Worm (Caenorhabditis elegans): ENCODE data around the gene clx-1.

Gene clx-1

ce11 chrIV:7734619-7735018, at the start of gene clx-1:
Gene clx-1 (plus strand): TSS chrIV:7734648.
- no peak for TF ChIP-seq hlh-30 (tag; optimal IDR thresholded peaks at IDR 0.05; ENCODE audit: insufficient read depth)
- TF ChIP-seq fkh-10 (GFP tag; optimal IDR thresholded peaks at IDR 0.05): no peak
- no peak for TF ChIP-seq nhr-77 (tag; optimal IDR thresholded peaks at IDR 0.05)
- TF ChIP-seq set-16 (GFP tag; IDR thresholded peaks at IDR 0.05): peak; percentile 91

ce11 chrIV:7689326-7689725, 45.1 kb upstream of the clx-1 start:
- TF ChIP-seq mxl-3 (GFP tag; optimal IDR thresholded peaks at IDR 0.05): no peak
- no peak for TF ChIP-seq daf-16 (GFP tag; optimal IDR thresholded peaks at IDR 0.05)
- TF ChIP-seq daf-16 (tag; optimal IDR thresholded peaks at IDR 0.05): peak; percentile 76
- TF ChIP-seq nhr-28 (tag; optimal IDR thresholded peaks at IDR 0.05): peak; percentile 36
- peak; percentile 7 for TF ChIP-seq hlh-11 (tag; optimal IDR thresholded peaks at IDR 0.05)
- no peak for TF ChIP-seq hmg-1.1 (GFP tag; IDR thresholded peaks at IDR 0.05)
- TF ChIP-seq pqm-1 (tag; optimal IDR thresholded peaks at IDR 0.05): peak; percentile 60
- peak in 1 of 2 experiments; percentile 63 for TF ChIP-seq unc-62 (GFP tag; optimal IDR thresholded peaks at IDR 0.05 in 1 of 2)
- TF ChIP-seq unc-62 (tag; optimal IDR thresholded peaks at IDR 0.05): no peak

- no peak for TF ChIP-seq lin-29 (GFP tag; IDR thresholded peaks at IDR 0.05)
- TF ChIP-seq aha-1 (tag): peak; percentile 92
- TF ChIP-seq dmd-6 (GFP tag; IDR thresholded peaks at IDR 0.05): no peak
- no peak for TF ChIP-seq ceh-28 (tag; optimal IDR thresholded peaks at IDR 0.05)
- TF ChIP-seq nhr-10 (tag; optimal IDR thresholded peaks at IDR 0.05): no peak
These were observed 42.0 kb upstream of the clx-1 start for ce11 chrIV:7692451-7692850.

ce11 chrIV:7698320-7698719, 36.1 kb upstream of the clx-1 start, which contains the start of gene flp-13:
Gene flp-13 (minus strand): TSS chrIV:7698420.
- TF ChIP-seq nhr-76 (tag; optimal IDR thresholded peaks at IDR 0.05) (no peak), aha-1 (tag) (no peak)

ce11 chrIV:7706805-7707204, 27.6 kb upstream of the clx-1 start, which contains the start of gene F33D4.4:
Gene F33D4.4 (minus strand): TSS chrIV:7706905.
- TF ChIP-seq F37D6.2 (tag; optimal IDR thresholded peaks at IDR 0.05) (no peak), F26F4.8 (GFP tag; conservative IDR thresholded peaks at IDR 0.05) (no peak), dmd-8 (GFP tag; IDR thresholded peaks at IDR 0.05) (no peak), nhr-28 (tag; optimal IDR thresholded peaks at IDR 0.05) (peak; percentile 55), F44E2.7 (GFP tag; IDR thresholded peaks at IDR 0.05) (no peak), dmd-6 (GFP tag; IDR thresholded peaks at IDR 0.05) (0 out of 2 replicates have a peak, but pooled peaks have one; percentile 12), tag-97 (GFP tag; IDR thresholded peaks at IDR 0.05) (no peak), duxl-1 (tag; optimal IDR thresholded peaks at IDR 0.05; ENCODE audit: poor library complexity) (no peak)

- TF ChIP-seq nhr-102 (tag; optimal IDR thresholded peaks at IDR 0.05) (peak; percentile 37), dve-1 (tag; optimal IDR thresholded peaks at IDR 0.05; ENCODE audit: insufficient read depth) (peak; percentile 44), rbr-2 (tag; optimal IDR thresholded peaks at IDR 0.05) (peak; percentile 38), pqm-1 (tag; optimal IDR thresholded peaks at IDR 0.05) (no peak), mep-1 (tag; optimal IDR thresholded peaks at IDR 0.05) (peak; percentile 69), vab-7 (GFP tag; IDR thresholded peaks at IDR 0.05) (no peak), nhr-48 (tag; optimal IDR thresholded peaks at IDR 0.05) (peak; percentile 23), hlh-30 (tag; optimal IDR thresholded peaks at IDR 0.05; ENCODE audit: insufficient read depth) (peak; percentile 24), pha-4 (GFP tag; IDR thresholded peaks at IDR 0.05) (no peak), pha-4 (tag; optimal IDR thresholded peaks at IDR 0.05) (peak; percentile 53), ZK546.5 (tag; optimal IDR thresholded peaks at IDR 0.05) (no peak), ceh-62 (tag; optimal IDR thresholded peaks at IDR 0.05) (no peak), nhr-28 (tag; optimal IDR thresholded peaks at IDR 0.05) (peak; percentile 24), lsy-2 (tag; optimal IDR thresholded peaks at IDR 0.05) (peak in 1 of 2 experiments; percentile 84), zag-1 (tag; optimal IDR thresholded peaks at IDR 0.05) (no peak), gei-8 (GFP tag; optimal IDR thresholded peaks at IDR 0.05) (no peak), F26F4.8 (GFP tag; conservative IDR thresholded peaks at IDR 0.05) (no peak), spr-3 (GFP tag; optimal IDR thresholded peaks at IDR 0.05) (no peak), zfp-2 (tag; optimal IDR thresholded peaks at IDR 0.05) (no peak), lin-13 (GFP tag; optimal IDR thresholded peaks at IDR 0.05) (no peak), mes-2 (tag; optimal IDR thresholded peaks at IDR 0.05; ENCODE audit: poor library complexity, severe bottlenecking) (peak; percentile 84), mxl-3 (GFP tag; optimal IDR thresholded peaks at IDR 0.05) (no peak), daf-8 (GFP tag; IDR thresholded peaks at IDR 0.05) (no peak)
These were observed 24.7 kb upstream of the clx-1 start, which contains the start of the genes mrpl-1, emc-6 and mrps-24 for ce11 chrIV:7709701-7710100. Gene mrpl-1 (minus strand): TSS chrIV:7709701. Gene emc-6 (minus strand): TSS chrIV:7709736. Gene mrps-24 (plus strand): TSS chrIV:7710045.

All from whole organism, L4 larva.